Fruit fly (Drosophila melanogaster): ENCODE results near the gene CG13367.

- TF ChIP-seq rgr (GFP tag; optimal IDR thresholded peaks at IDR 0.05): no peak
- no peak for TF ChIP-seq Rel (GFP tag; optimal IDR thresholded peaks at IDR 0.05)
- no peak for TF ChIP-seq Rel (tag; optimal IDR thresholded peaks at IDR 0.05)
- TF ChIP-seq dmrt93B (GFP tag; optimal IDR thresholded peaks at IDR 0.05): no peak
- no peak for TF ChIP-seq sv (GFP tag; optimal IDR thresholded peaks at IDR 0.05)
- TF ChIP-seq brk (GFP tag; optimal IDR thresholded peaks at IDR 0.05): no peak
- TF ChIP-seq CG9705 (GFP tag; optimal IDR thresholded peaks at IDR 0.05): no peak
- no peak for TF ChIP-seq ey (GFP tag; optimal IDR thresholded peaks at IDR 0.05)
These were observed 21.2 kb upstream of the CG13367 start, which contains the start of gene CG13369 for dm6 chrX:623357-623756.

Measured in whole organism, wandering third instar larva.